Fruit fly (Drosophila melanogaster) S2 (cell line): ENCODE measurements around the gene CG15480.

ENCODE experiments used
- CG8478 ChIP-seq: fragments of >200 bp; optimal IDR thresholded peaks from 2 replicates; lab custom pipeline; 2018
- CTCF ChIP-seq, 2 experiments: fragments of >200 bp; optimal IDR thresholded peaks; 2 replicates each; lab custom pipeline; 2018

DNA sequence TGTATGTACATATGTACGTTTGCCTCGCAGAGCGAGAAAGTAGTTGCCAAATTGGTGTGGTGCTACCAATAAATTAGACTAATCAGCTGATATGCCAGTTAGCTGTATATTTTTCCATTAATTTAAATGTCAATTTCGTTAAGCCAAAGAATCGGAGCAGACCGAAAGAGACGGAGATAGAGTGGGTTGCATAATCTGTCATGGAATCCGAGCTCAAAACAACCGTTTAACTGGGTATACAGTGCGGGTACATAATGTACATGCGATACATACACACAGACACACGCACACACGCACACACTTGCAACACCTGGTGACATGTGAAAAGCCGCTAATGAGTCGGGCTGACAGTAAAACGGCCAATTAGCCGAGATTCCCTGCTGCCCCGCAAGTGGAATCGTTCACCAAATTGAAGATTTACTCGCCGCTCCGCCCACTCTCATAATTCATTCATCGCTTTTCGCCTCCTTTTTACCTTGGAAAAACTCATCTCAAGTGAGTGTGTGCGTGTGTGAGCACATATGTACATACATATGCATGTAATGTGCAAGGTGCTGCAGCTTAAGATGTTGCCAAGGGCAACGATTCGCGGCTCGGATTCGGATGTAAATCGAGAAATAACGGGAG is 33.9 kb downstream of the CG15480 start:
- TF ChIP-seq CTCF (optimal IDR thresholded peaks at IDR 0.05; lab: Kevin White, UChicago), result no peak
- TF ChIP-seq CG8478 (lab: Kevin White, UChicago), result no peak
